Fruit fly (Drosophila melanogaster): ENCODE results near the gene CG31313.

The CG31313 gene

DNA sequence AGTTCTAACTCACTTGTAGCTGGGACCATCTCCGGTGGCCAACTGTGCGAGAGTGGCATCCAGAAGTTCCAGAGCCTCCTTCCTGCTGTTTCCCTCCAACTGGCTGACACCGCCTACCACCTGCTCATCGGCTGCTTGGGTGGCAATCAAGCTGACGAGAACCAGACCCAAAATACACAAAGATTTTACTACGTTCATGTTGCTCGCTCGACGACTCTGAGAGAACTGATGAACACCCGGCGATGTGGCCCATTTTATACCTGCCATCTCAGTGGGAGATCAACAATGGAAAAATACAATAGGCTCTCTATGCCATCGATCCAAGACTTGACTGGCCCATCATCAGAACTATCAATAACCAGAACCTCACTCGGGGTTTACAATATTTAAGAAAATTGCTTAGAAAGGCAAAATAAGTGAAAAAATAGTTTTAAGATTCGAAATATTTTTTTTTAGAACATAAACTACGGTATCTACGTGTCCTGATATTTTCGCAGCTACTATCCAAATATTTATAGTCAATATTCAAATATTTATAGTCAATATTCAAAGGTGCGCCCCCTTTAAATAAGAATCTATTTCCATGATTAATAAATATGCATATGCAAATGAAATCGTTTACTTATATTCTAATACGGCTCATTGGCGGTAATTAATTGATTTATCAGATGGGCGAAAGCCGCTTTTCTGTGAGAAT lies 2.3 kb upstream of the CG31313 start, which contains the start of gene Cys:
Gene Cys (minus strand): TSS at position 234 of the 697 bp plus-strand sequence.
- TF ChIP-seq CTCF (optimal IDR thresholded peaks at IDR 0.05): no peak
- TF ChIP-seq CG8478 (optimal IDR thresholded peaks at IDR 0.05): no peak

DNA sequence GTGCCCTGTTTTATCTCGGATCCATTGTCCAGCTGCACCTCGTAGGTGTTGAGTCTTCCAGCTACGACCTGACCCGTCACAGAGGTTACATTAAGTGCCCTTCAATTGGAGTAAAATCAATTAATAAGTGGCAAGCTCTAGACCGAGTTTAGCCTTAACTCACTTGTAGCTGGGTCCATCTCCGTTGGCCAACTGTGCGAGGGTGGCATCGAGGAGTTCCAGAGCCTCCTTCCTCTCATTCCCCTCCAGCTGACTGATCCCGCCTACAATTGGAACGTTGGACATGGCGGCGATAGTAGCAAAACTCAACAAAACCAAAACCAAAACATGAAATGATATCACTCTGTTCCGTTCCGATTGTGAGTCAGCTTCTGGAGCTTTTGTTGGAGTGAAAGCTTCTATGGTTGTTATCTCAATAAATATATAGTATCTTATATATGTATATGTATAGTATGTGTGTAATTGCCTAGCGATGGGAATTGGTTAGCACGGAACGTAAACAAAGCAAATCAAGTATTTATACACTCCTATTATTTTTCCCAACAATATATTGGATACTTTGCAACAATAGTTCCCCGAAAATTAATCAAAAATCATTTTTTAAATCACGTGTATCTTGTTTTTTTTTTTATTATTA lies 1.4 kb upstream of the CG31313 start, which contains the start of gene CG8066:
Gene CG8066 (minus strand): TSS at position 347 of the 637 bp plus-strand sequence.
- TF ChIP-seq CTCF (optimal IDR thresholded peaks at IDR 0.05): no peak
- no peak for TF ChIP-seq CG8478 (optimal IDR thresholded peaks at IDR 0.05)

DNA sequence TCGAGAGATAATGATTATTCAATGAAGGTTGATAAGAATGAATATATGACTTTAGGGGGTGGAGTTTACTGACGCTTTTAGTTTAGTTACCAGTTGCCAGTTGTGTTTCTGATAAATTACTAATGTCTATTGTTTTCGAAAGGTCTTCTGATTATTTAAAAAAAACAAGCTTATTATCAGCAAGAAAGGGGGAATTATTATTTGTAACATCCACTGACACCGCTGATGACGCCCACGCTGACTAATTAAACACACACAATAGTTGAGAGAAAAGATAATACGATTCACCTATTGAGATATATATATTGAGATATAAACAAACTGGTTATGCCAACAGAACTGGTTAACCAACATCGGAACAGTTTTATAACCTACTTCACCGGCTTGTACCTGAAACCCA lies 567 bp upstream of the CG31313 start:
- TF ChIP-seq CTCF (optimal IDR thresholded peaks at IDR 0.05): no peak
- TF ChIP-seq CG8478 (optimal IDR thresholded peaks at IDR 0.05): no peak

DNA sequence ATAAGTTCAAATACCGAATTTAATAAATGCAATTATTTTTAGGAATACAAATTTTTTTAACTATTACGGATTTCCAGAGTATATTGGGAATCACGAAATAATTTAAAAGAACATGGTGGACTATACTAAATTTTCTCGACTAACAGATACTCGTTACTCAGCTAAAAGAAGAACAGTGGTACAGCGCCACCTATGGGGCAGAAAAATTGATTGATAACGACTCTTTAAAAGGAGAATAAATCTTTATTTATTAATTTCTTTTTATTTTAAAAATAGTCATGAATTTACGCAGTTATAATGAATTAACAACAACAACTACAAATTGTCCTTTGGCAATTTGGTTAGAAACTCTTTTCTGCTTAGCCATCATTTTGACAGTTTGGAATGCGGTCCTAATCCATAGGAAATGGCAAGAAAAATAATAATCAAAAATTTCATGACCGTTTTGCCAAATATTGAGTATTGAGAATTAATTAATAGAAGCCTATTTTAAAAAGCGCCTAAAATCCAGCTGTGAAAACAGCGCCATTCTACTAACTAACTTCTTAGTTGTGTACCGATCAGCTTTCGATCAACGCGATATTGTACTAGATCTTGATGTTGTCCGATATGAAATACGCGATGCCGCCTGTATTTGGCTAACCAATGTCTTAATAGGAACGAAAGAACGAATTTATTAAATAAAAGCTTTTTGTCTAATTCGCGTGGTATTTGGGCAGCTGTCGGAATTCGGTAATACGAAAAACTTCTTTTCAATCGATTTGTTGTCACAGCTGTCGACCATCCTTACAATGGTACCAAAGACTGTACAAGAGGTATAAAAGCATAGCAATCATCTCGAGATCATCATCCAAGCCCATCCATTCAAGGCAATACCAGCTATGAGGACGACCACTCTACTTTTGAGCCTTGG lies 1.9 kb downstream of the CG31313 start, which contains the start of gene CG14852:
Gene CG14852 (plus strand): TSS at position 863 of the 913 bp plus-strand sequence.
- no peak for TF ChIP-seq CG8478 (optimal IDR thresholded peaks at IDR 0.05)
- TF ChIP-seq CTCF (optimal IDR thresholded peaks at IDR 0.05): peak; percentile 4 to 70

DNA sequence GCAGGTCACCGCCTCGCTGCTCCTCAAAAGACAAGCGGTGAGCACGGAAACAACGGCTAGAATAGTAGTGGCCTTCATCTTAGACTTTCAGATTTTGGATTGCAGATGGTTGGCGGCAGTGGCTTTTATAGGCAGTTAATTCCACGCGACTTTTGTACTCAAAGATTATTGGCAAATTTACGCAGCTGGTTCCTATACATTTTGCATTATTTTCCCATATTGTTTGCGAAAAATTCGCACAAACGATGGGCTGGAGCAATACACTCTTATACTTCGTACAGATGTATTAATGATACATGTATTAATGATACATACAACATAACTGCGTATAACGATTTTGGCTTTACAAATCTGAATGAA lies 2.5 kb downstream of the CG31313 start, which contains the start of gene CG8087:
Gene CG8087 (minus strand): TSS at position 101 of the 360 bp plus-strand sequence.
- TF ChIP-seq CTCF (optimal IDR thresholded peaks at IDR 0.05) (no peak), CG8478 (optimal IDR thresholded peaks at IDR 0.05) (no peak)

DNA sequence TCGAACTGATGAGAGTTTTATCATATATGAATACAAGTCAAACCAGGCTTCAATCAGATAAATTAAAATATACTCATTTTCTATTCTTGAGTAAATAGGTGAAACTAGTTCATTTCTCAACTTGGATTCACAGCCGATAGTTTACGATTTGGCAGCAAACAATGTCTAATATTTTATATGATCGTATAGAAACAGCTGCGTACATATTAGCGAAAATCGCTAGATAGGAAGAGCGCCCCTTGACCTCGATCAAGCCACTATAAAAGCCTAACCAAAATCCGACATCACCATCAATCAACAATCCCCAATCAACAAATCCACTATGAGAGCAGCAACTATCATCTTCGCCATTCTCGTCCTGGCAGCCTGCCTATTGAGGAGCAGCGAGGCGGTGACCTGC lies 5.2 kb downstream of the CG31313 start, which contains the start of gene CG14851:
Gene CG14851 (plus strand): TSS at position 301 of the 400 bp plus-strand sequence.
- TF ChIP-seq CG8478 (optimal IDR thresholded peaks at IDR 0.05) (no peak), CTCF (optimal IDR thresholded peaks at IDR 0.05) (no peak)

DNA sequence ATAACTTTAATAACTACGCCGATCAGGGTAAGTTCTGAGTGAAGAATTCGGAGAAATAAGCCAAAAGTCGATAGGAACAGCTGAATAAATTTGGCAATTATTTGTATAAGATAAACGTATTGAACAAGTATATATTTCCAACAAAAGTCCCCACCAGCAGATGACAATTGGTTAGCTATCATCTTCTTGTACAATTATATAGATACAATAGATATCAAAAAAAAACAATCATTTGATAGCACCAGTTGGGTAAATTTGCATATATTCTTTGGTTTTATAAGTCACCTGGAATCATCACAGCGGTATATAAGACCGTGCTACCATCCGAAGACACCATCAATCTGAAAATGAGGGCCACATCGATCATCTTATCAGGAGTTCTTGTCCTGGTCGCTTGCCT lies 6.6 kb downstream of the CG31313 start, which contains the start of gene Jig:
Gene Jig (plus strand): TSS at position 301 of the 400 bp plus-strand sequence.
- TF ChIP-seq CTCF (optimal IDR thresholded peaks at IDR 0.05) (no peak), CG8478 (optimal IDR thresholded peaks at IDR 0.05) (no peak)

DNA sequence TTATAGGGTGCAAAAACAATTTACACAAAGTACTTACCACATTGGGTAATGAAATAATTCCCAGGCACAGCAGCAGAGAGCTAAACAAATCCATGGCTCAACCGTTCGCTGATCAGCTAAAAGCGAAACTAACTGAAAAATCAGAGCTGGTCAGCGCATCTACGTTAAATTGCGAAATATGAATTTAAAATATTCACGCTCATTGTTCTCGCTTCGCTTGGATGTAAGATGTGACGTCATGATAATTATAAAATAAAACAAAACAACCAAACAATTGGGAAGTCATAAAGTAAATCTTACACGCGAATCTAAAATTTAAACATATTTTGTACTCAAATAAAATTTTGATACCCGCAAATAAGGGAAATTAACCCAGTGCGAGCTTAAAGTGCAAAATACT lies 7.3 kb downstream of the CG31313 start, which contains the start of gene CG14854:
Gene CG14854 (minus strand): TSS at position 101 of the 400 bp plus-strand sequence.
- TF ChIP-seq CG8478 (optimal IDR thresholded peaks at IDR 0.05) (no peak), CTCF (optimal IDR thresholded peaks at IDR 0.05) (no peak)

DNA sequence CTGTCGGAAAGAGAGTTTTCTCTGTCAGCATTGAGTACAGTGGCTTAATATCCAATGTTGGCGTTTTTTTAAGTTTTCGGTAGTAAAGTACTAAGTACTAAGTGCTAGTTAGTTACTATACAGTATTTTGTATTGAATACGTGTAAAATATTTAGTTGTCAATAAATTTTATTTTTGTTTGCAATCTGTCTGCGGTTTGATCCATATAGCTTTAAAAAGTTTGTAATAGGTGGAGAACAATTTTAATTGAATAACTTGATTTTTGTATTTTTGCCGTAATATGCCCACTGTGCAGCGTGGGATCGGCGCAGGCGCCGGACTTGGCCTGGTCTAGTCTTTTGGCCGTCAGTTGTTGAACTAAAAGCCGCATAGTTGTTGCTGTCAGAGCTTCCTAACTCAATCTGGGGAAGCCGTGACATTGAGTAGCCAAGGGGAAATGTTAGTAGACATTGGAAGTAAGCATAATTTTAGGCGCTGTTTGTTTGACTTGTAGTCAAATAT lies 8.8 kb downstream of the CG31313 start:
- no peak for TF ChIP-seq CTCF (optimal IDR thresholded peaks at IDR 0.05)
- no peak for TF ChIP-seq CG8478 (optimal IDR thresholded peaks at IDR 0.05)

DNA sequence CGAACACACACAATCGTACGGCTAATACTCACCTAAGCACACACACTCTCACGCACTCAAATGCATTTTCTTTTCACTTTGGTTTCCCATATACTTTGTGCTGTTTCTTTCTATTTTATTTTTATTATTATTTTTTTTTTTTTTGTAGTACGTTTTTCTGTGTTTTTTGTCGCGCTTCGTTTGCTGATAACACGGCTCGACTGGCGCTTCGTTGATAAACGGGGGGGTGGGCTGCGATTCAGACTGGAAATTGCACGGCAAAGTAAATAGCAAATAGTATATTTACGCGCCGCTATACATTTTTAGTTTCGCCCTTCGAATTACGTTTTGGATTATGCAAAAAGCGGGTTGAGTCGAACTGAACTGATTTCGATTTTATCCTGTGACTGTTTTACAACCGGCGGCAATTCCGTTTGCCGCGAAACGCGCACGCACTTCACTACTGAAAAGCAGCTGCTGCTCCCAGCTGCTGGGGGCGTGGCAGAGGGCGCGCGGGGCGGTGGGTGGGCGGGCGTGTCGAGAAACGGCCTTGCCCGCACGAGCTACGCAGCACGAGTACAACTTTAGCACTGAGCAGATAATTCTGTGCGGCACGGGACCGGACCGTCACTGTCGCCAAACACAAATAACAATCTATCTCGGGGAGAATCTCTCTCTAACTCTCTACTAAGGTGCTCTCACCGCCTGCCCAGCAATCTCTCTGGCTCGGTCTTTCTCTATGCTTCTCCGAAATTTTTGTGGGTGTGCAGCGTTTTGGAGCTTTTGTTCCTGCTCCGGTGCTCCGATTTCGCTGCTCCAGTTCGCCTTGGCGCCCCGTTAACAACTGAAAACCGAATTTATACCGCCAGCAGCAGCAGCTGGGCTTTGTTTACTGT lies 9.5 kb downstream of the CG31313 start, which contains the start of gene Pde6:
Gene Pde6 (minus strand): TSS at position 825 of the 875 bp plus-strand sequence.
- TF ChIP-seq CG8478 (optimal IDR thresholded peaks at IDR 0.05): no peak
- TF ChIP-seq CTCF (optimal IDR thresholded peaks at IDR 0.05): no peak

DNA sequence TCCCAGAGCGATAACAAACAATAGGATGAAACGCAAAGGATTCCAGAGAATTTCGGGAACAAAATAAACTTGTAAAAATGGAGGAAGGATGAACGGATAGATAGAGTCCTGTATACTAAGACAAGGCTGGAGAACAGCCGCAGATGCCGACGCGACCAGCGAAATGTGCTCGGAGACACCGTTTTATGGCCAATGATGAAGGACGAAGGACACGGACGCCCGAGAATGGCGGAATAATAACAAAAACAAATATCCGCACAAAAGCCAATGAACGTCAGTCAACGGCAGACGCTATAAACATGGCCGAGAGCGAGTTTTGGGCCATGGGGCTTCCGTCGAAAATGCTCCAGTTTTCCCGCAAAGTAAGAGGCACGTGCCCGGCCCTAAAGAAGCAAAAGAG lies 12.2 kb downstream of the CG31313 start:
- no peak for TF ChIP-seq CG8478 (optimal IDR thresholded peaks at IDR 0.05)
- TF ChIP-seq CTCF (optimal IDR thresholded peaks at IDR 0.05): no peak

DNA sequence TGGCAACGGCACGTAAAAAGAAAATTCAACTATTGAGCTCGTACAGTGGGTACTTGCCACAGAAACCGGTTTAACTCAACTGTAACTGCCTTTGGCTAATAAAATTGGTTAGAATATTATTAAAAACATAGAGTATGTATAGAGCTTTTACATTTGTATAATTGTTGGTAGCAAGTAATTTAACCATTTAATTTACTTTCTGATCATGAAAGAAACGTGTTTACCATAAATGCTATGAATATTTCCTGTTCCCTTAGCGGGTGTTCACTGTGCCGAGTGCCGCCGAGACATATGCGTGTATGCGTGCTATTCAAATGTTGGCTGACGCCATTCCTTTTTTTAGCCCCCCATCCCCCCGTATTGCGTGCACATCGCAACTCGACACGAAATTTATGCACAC lies 18.5 kb downstream of the CG31313 start:
- TF ChIP-seq CG8478 (optimal IDR thresholded peaks at IDR 0.05) (no peak), CTCF (optimal IDR thresholded peaks at IDR 0.05) (no peak)

DNA sequence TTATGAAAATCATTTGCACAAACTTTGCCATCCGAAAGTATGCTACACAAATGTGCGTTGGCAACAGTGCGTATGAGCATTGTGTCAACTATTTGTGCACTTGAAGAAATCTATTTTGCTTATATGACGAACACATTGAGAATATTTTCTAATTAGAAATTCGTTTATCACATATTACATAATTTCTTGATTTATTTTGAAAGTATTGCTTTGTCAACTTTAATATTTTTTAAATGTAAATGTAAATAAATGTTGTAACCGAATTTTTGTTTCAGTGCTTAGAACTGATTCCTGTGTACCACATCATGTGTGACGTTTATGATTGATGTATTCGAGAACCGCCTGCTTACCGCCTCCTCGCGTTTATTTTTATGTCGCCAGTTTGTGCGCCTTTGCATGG lies 25.2 kb downstream of the CG31313 start:
- no peak for TF ChIP-seq CG8478 (optimal IDR thresholded peaks at IDR 0.05)
- no peak for TF ChIP-seq CTCF (optimal IDR thresholded peaks at IDR 0.05)

DNA sequence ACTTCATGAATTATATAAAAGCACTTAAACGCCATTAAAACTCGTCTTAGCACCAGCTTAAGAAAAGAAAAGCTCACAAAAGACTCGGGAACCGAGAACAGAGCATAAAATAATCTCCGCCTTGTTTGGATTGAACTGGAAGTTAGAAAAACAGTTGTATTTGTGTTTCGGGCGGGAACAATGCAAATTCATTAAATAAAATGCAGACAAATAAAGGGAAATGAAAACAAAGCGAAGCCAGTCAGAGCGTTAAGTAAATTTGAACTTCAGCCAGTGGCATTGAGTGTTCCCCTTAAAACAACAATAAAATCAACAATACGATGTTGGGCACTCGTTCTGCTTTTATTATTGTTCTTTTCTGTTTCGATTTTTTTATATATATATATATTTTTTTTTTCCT lies 40.6 kb downstream of the CG31313 start:
- no peak for TF ChIP-seq CTCF (optimal IDR thresholded peaks at IDR 0.05)
- no peak for TF ChIP-seq CG8478 (optimal IDR thresholded peaks at IDR 0.05)

Measured in S2 (cell line).